Worm (Caenorhabditis elegans): ENCODE results near the gene chil-27.

Gene chil-27

ce11 chrII:9516836-9517235 lies 39.2 kb downstream of the chil-27 start, which contains the start of gene gcy-1:
Gene gcy-1, minus strand, starts transcription at chrII:9516936.
- TF ChIP-seq unc-62 (GFP tag; optimal IDR thresholded peaks at IDR 0.05) (no peak), sma-3 (GFP tag; optimal IDR thresholded peaks at IDR 0.05) (no peak), snpc-4 (tag; optimal IDR thresholded peaks at IDR 0.05) (no peak), nhr-21 (tag; optimal IDR thresholded peaks at IDR 0.05) (no peak), C34F6.9 (tag; optimal IDR thresholded peaks at IDR 0.05) (no peak), nhr-10 (tag; optimal IDR thresholded peaks at IDR 0.05) (no peak), nhr-77 (tag; optimal IDR thresholded peaks at IDR 0.05) (no peak), crh-2 (tag; optimal IDR thresholded peaks at IDR 0.05) (no peak), fos-1 (tag; optimal IDR thresholded peaks at IDR 0.05) (no peak), nhr-237 (tag; optimal IDR thresholded peaks at IDR 0.05) (no peak)

ce11 chrII:9518781-9519180 lies 41.1 kb downstream of the chil-27 start, which contains the start of the genes sfxn-1.1 and AH6.3:
Gene sfxn-1.1, minus strand, starts transcription at chrII:9518881.
Gene AH6.3, plus strand, starts transcription at chrII:9519055.
- TF ChIP-seq zag-1 (tag; optimal IDR thresholded peaks at IDR 0.05) (no peak), Y55F3AM.14 (GFP tag; optimal IDR thresholded peaks at IDR 0.05) (no peak), C34F6.9 (tag; optimal IDR thresholded peaks at IDR 0.05) (no peak), crh-2 (tag; optimal IDR thresholded peaks at IDR 0.05) (no peak), dmd-4 (tag; optimal IDR thresholded peaks at IDR 0.05) (no peak), lsy-2 (tag; optimal IDR thresholded peaks at IDR 0.05) (no peak), nhr-237 (tag; optimal IDR thresholded peaks at IDR 0.05) (no peak), unc-62 (GFP tag; optimal IDR thresholded peaks at IDR 0.05) (no peak), skn-1 (tag; optimal IDR thresholded peaks at IDR 0.05) (no peak), fos-1 (tag; optimal IDR thresholded peaks at IDR 0.05) (no peak), ceh-82 (tag; optimal IDR thresholded peaks at IDR 0.05) (no peak)

ce11 chrII:9521570-9521969 lies 43.9 kb downstream of the chil-27 start, which contains the start of gene sra-1:
Gene sra-1, minus strand, starts transcription at chrII:9521670.
- TF ChIP-seq crh-2 (tag; optimal IDR thresholded peaks at IDR 0.05) (no peak), nhr-12 (tag; optimal IDR thresholded peaks at IDR 0.05) (no peak), unc-39 (tag; optimal IDR thresholded peaks at IDR 0.05) (no peak), nhr-25 (tag; optimal IDR thresholded peaks at IDR 0.05) (no peak), unc-62 (GFP tag; optimal IDR thresholded peaks at IDR 0.05) (no peak), nhr-77 (tag; optimal IDR thresholded peaks at IDR 0.05) (no peak), nhr-6 (tag; optimal IDR thresholded peaks at IDR 0.05) (no peak), snpc-4 (tag; optimal IDR thresholded peaks at IDR 0.05) (no peak), mab-5 (tag; optimal IDR thresholded peaks at IDR 0.05) (no peak), fos-1 (tag; optimal IDR thresholded peaks at IDR 0.05) (no peak)

- no peak for TF ChIP-seq nhr-21 (tag; optimal IDR thresholded peaks at IDR 0.05)
- no peak for TF ChIP-seq skn-1 (tag; optimal IDR thresholded peaks at IDR 0.05)
- no peak for TF ChIP-seq ceh-16 (tag; optimal IDR thresholded peaks at IDR 0.05)
- no peak for TF ChIP-seq dmd-4 (tag; optimal IDR thresholded peaks at IDR 0.05)
- no peak for TF ChIP-seq ztf-11 (tag; optimal IDR thresholded peaks at IDR 0.05)
- no peak for TF ChIP-seq nhr-237 (tag; optimal IDR thresholded peaks at IDR 0.05)
Observed at ce11 chrII:9522986-9523385, 45.3 kb downstream of the chil-27 start, which contains the start of gene AH6.17. Gene AH6.17, plus strand, starts transcription at chrII:9523170.

- TF ChIP-seq unc-62 (GFP tag; optimal IDR thresholded peaks at IDR 0.05) = no peak
- TF ChIP-seq unc-55 (GFP tag; optimal IDR thresholded peaks at IDR 0.05) = no peak
- no peak for TF ChIP-seq nhr-6 (tag; optimal IDR thresholded peaks at IDR 0.05)
- no peak for TF ChIP-seq elt-3 (tag; optimal IDR thresholded peaks at IDR 0.05)
- TF ChIP-seq nhr-77 (tag; optimal IDR thresholded peaks at IDR 0.05) = no peak
- TF ChIP-seq blmp-1 (tag; optimal IDR thresholded peaks at IDR 0.05; ENCODE audit: insufficient read depth) = no peak
- no peak for TF ChIP-seq sma-3 (GFP tag; optimal IDR thresholded peaks at IDR 0.05)
- no peak for TF ChIP-seq lin-11 (tag; optimal IDR thresholded peaks at IDR 0.05)
- TF ChIP-seq elt-1 (tag; optimal IDR thresholded peaks at IDR 0.05) = no peak
- no peak for TF ChIP-seq ceh-82 (tag; optimal IDR thresholded peaks at IDR 0.05)
- TF ChIP-seq R02D3.7 (tag; optimal IDR thresholded peaks at IDR 0.05) = no peak
- TF ChIP-seq nhr-129 (tag; optimal IDR thresholded peaks at IDR 0.05) = no peak
- no peak for TF ChIP-seq lsy-2 (tag; optimal IDR thresholded peaks at IDR 0.05)
- no peak for TF ChIP-seq lin-39 (tag; optimal IDR thresholded peaks at IDR 0.05)
- no peak for TF ChIP-seq mab-5 (tag; optimal IDR thresholded peaks at IDR 0.05)
Observed at ce11 chrII:9523539-9524224, 46.0 kb downstream of the chil-27 start, which contains the start of gene mex-6. Gene mex-6, plus strand, starts transcription at chrII:9524174.

Data from whole organism, L2 larva.